Fruit fly (Drosophila melanogaster): ENCODE measurements around the gene srl.

DNA sequence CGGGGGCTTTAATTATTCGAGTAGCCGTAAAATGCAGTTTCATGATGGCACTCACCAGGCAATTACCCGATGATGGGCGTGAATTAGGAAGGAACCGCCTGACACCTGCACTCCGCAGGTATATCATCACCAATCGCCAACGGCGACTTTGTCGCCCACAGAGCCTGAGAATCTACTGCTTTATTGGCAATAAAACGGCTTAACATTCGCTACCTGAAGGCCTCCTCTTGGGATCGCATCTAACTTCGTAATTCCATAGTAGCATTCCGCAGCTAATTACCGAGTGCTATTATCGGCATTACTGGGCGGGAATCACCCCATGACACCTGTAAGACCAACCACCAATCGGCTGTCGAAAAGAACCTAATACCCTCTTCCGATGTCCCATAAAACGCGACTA, 29.1 kb upstream of the srl start:
- TF ChIP-seq gl (tag; optimal IDR thresholded peaks at IDR 0.05) (no peak), CG10348 (GFP tag; IDR thresholded peaks at IDR 0.05) (no peak), Snoo (tag; optimal IDR thresholded peaks at IDR 0.05) (no peak), rn (GFP tag; IDR thresholded peaks at IDR 0.05) (no peak), CG13204 (GFP tag; optimal IDR thresholded peaks at IDR 0.05) (no peak), CG15710 (tag; optimal IDR thresholded peaks at IDR 0.05) (no peak), CG9948 (tag; optimal IDR thresholded peaks at IDR 0.05) (no peak), D1 (tag; optimal IDR thresholded peaks at IDR 0.05) (no peak), CG8301 (tag; optimal IDR thresholded peaks at IDR 0.05) (no peak), EcR (GFP tag; optimal IDR thresholded peaks at IDR 0.05) (no peak), CG4496 (GFP tag; IDR thresholded peaks at IDR 0.05) (no peak), CG32121 (GFP tag; IDR thresholded peaks at IDR 0.05) (no peak), Pif1A (GFP tag; optimal IDR thresholded peaks at IDR 0.05) (no peak)
